Worm (Caenorhabditis elegans) whole organism, mixed stage, embryonic: ENCODE measurements around the gene T05G5.1.

ENCODE experiments used
- M03D4.4 ChIP-seq: sonication (generic microtip); optimal IDR thresholded peaks from 2 replicates; lab custom pipeline; 2017; ENCODE audit warnings: mild to moderate bottlenecking, missing genetic modification characterization, missing compliant biosample characterization
- bed-3 ChIP-seq: fragments of 200-800 bp; sonication (Bioruptor generic); optimal IDR thresholded peaks from 3 replicates; lab custom pipeline; 2018; ENCODE audit warnings: mild to moderate bottlenecking, missing genetic modification characterization, moderate library complexity, missing compliant biosample characterization
- blmp-1 ChIP-seq: fragments of 150-350 bp; optimal IDR thresholded peaks from 2 replicates; lab custom pipeline; 2014; ENCODE audit warnings: missing biosample characterization, missing genetic modification characterization
- ceh-83 ChIP-seq: fragments of 200-800 bp; sonication (Bioruptor generic); optimal IDR thresholded peaks from 2 replicates; lab custom pipeline; 2018; ENCODE audit warnings: mild to moderate bottlenecking, missing genetic modification characterization, missing compliant biosample characterization
- ces-1 ChIP-seq: fragments of 150-350 bp; optimal IDR thresholded peaks from 2 replicates; lab custom pipeline; 2014; ENCODE audit warnings: missing biosample characterization, missing genetic modification reagents, missing genetic modification characterization
- cnd-1 ChIP-seq: fragments of 200-800 bp; sonication (Bioruptor generic); optimal IDR thresholded peaks from 2 replicates; lab custom pipeline; 2018; ENCODE audit warnings: mild to moderate bottlenecking, missing genetic modification characterization, missing compliant biosample characterization
- drap-1 ChIP-seq: fragments of 200-800 bp; sonication (Bioruptor generic); optimal IDR thresholded peaks from 3 replicates; lab custom pipeline; 2018; ENCODE audit warnings: mild to moderate bottlenecking, missing genetic modification characterization, missing compliant biosample characterization
- elt-1 ChIP-seq: sonication (generic microtip); optimal IDR thresholded peaks from 2 replicates; lab custom pipeline; 2017; ENCODE audit warnings: missing genetic modification characterization, mild to moderate bottlenecking, missing compliant biosample characterization, antibody characterized with exemption, moderate library complexity, borderline replicate concordance; ENCODE audit not compliant: insufficient read depth
- elt-3 ChIP-seq: fragments of 150-350 bp; optimal IDR thresholded peaks from 2 replicates; lab custom pipeline; 2014; ENCODE audit warnings: missing biosample characterization, missing genetic modification characterization
- ham-2 ChIP-seq: fragments of 200-800 bp; sonication (Bioruptor generic); optimal IDR thresholded peaks from 2 replicates; lab custom pipeline; 2018; ENCODE audit warnings: mild to moderate bottlenecking, missing genetic modification characterization, missing compliant biosample characterization
- hlh-1 ChIP-seq: fragments of 150-350 bp; optimal IDR thresholded peaks from 2 replicates; lab custom pipeline; 2014; ENCODE audit warnings: missing biosample characterization, missing genetic modification reagents, missing genetic modification characterization
- lin-13 ChIP-seq: fragments of 150-350 bp; optimal IDR thresholded peaks from 2 replicates; lab custom pipeline; 2014; ENCODE audit warnings: missing biosample characterization, missing genetic modification characterization
- lin-32 ChIP-seq: fragments of 200-800 bp; sonication (Bioruptor generic); optimal IDR thresholded peaks from 2 replicates; lab custom pipeline; 2018; ENCODE audit warnings: mild to moderate bottlenecking, missing genetic modification characterization, missing compliant biosample characterization
- lsy-2 ChIP-seq: fragments of 150-350 bp; optimal IDR thresholded peaks from 2 replicates; lab custom pipeline; 2014; ENCODE audit warnings: missing biosample characterization, missing genetic modification characterization
- mab-5 ChIP-seq: fragments of 150-350 bp; optimal IDR thresholded peaks from 2 replicates; lab custom pipeline; 2014; ENCODE audit warnings: missing biosample characterization, missing genetic modification characterization
- mep-1 ChIP-seq: fragments of 150-350 bp; optimal IDR thresholded peaks from 2 replicates; lab custom pipeline; 2017; ENCODE audit warnings: missing biosample characterization, missing genetic modification reagents, missing genetic modification characterization, inconsistent platforms
- mls-2 ChIP-seq: sonication (generic microtip); optimal IDR thresholded peaks from 2 replicates; lab custom pipeline; 2016; ENCODE audit warnings: mild to moderate bottlenecking, missing genetic modification characterization, moderate library complexity, missing compliant biosample characterization
- nhr-12 ChIP-seq: fragments of 150-350 bp; optimal IDR thresholded peaks from 2 replicates; lab custom pipeline; 2014; ENCODE audit warnings: missing biosample characterization, missing genetic modification characterization
- nhr-2 ChIP-seq: fragments of 150-350 bp; optimal IDR thresholded peaks from 2 replicates; lab custom pipeline; 2014; ENCODE audit warnings: missing biosample characterization, missing genetic modification characterization
- nhr-237 ChIP-seq: fragments of 150-350 bp; optimal IDR thresholded peaks from 2 replicates; lab custom pipeline; 2014; ENCODE audit warnings: missing biosample characterization, missing genetic modification characterization
- nhr-28 ChIP-seq: fragments of 150-350 bp; optimal IDR thresholded peaks from 2 replicates; lab custom pipeline; 2014; ENCODE audit warnings: missing biosample characterization, missing genetic modification characterization
- nhr-76 ChIP-seq: sonication (generic microtip); optimal IDR thresholded peaks from 2 replicates; lab custom pipeline; 2017; ENCODE audit warnings: missing biosample characterization, missing genetic modification characterization
- pha-4 ChIP-seq: fragments of 150-350 bp; optimal IDR thresholded peaks from 2 replicates; lab custom pipeline; 2018; ENCODE audit warnings: missing biosample characterization, missing genetic modification reagents, missing genetic modification characterization
- sem-2 ChIP-seq: fragments of 200-800 bp; sonication (Bioruptor generic); optimal IDR thresholded peaks from 2 replicates; lab custom pipeline; 2018; ENCODE audit warnings: mild to moderate bottlenecking, missing genetic modification characterization, missing compliant biosample characterization
- snpc-4 ChIP-seq: fragments of 150-350 bp; optimal IDR thresholded peaks from 2 replicates; lab custom pipeline; 2014; ENCODE audit warnings: missing biosample characterization, missing genetic modification characterization
- sptf-1 ChIP-seq: sonication (generic microtip); optimal IDR thresholded peaks from 2 replicates; lab custom pipeline; 2017; ENCODE audit warnings: mild to moderate bottlenecking, missing genetic modification characterization, moderate library complexity, missing compliant biosample characterization
- tbx-8 ChIP-seq: fragments of 200-800 bp; sonication (Bioruptor generic); optimal IDR thresholded peaks from 2 replicates; lab custom pipeline; 2018; ENCODE audit warnings: mild to moderate bottlenecking, missing genetic modification characterization, moderate library complexity, missing compliant biosample characterization
- unc-120 ChIP-seq: sonication (generic microtip); optimal IDR thresholded peaks from 2 replicates; lab custom pipeline; 2017; ENCODE audit warnings: missing genetic modification characterization, missing compliant biosample characterization; ENCODE audit not compliant: poor library complexity, severe bottlenecking
- unc-39 ChIP-seq: fragments of 150-350 bp; optimal IDR thresholded peaks from 2 replicates; lab custom pipeline; 2014; ENCODE audit warnings: missing biosample characterization, missing genetic modification characterization

T05G5.1 gene

ce11 chrIII:9764718-9765117 lies 21.6 kb upstream of the T05G5.1 start:
- TF ChIP-seq M03D4.4 (peak; percentile 19), sem-2 (GFP tag; lab: Kevin White, UChicago) (no peak)

- TF ChIP-seq nhr-237, result no peak
- no peak for TF ChIP-seq lsy-2 (tag; lab: Kevin White, UChicago)
- TF ChIP-seq ceh-83 (GFP tag; lab: Kevin White, UChicago), result no peak
- no peak for TF ChIP-seq nhr-12 (tag; lab: Kevin White, UChicago)
- TF ChIP-seq unc-120 (tag; lab: Kevin White, UChicago), result no peak
- TF ChIP-seq elt-3 (tag; lab: Kevin White, UChicago), result no peak
- TF ChIP-seq nhr-28, result no peak
- TF ChIP-seq blmp-1, result no peak
- no peak for TF ChIP-seq snpc-4 (tag; lab: Kevin White, UChicago)
- no peak for TF ChIP-seq lin-32
- no peak for TF ChIP-seq bed-3 (GFP tag; lab: Kevin White, UChicago)
- no peak for TF ChIP-seq sem-2 (GFP tag; lab: Kevin White, UChicago)
These were observed 19.1 kb upstream of the T05G5.1 start, which contains the start of gene gcc-2 for ce11 chrIII:9762093-9762748. Gene gcc-2, minus strand, starts transcription at chrIII:9762143.

- no peak for TF ChIP-seq nhr-2 (tag; lab: Kevin White, UChicago)
- TF ChIP-seq snpc-4 (tag; lab: Kevin White, UChicago), result no peak
- no peak for TF ChIP-seq sem-2 (GFP tag; lab: Kevin White, UChicago)
- TF ChIP-seq lin-13 (tag; lab: Kevin White, UChicago), result no peak
- no peak for TF ChIP-seq nhr-76
- TF ChIP-seq cnd-1 (tag; lab: Kevin White, UChicago), result no peak
- TF ChIP-seq bed-3 (GFP tag; lab: Kevin White, UChicago), result no peak
- no peak for TF ChIP-seq ces-1 (GFP tag; lab: Kevin White, UChicago)
- no peak for TF ChIP-seq ceh-83 (GFP tag; lab: Kevin White, UChicago)
- TF ChIP-seq blmp-1, result no peak
- no peak for TF ChIP-seq drap-1 (GFP tag; lab: Kevin White, UChicago)
- TF ChIP-seq M03D4.4, result no peak
- no peak for TF ChIP-seq ham-2 (GFP tag; lab: Kevin White, UChicago)
- TF ChIP-seq sptf-1, result no peak
- no peak for TF ChIP-seq tbx-8 (GFP tag; lab: Kevin White, UChicago)
These were observed 17.0 kb upstream of the T05G5.1 start for ce11 chrIII:9760184-9760583.

ce11 chrIII:9758848-9759247 lies 15.7 kb upstream of the T05G5.1 start, which contains the start of gene rmd-1:
Gene rmd-1, plus strand, starts transcription at chrIII:9759094.
- TF ChIP-seq mep-1 (tag; lab: Kevin White, UChicago) (no peak), elt-3 (tag; lab: Kevin White, UChicago) (no peak), blmp-1 (no peak), nhr-237 (no peak), drap-1 (GFP tag; lab: Kevin White, UChicago) (no peak), mls-2 (tag; lab: Kevin White, UChicago) (no peak), nhr-28 (no peak), nhr-12 (tag; lab: Kevin White, UChicago) (no peak), unc-39 (tag; lab: Kevin White, UChicago) (no peak), elt-1 (tag; lab: Kevin White, UChicago) (no peak), M03D4.4 (no peak), bed-3 (GFP tag; lab: Kevin White, UChicago) (no peak), mab-5 (tag; lab: Kevin White, UChicago) (no peak), pha-4 (tag; lab: Kevin White, UChicago) (no peak), ham-2 (GFP tag; lab: Kevin White, UChicago) (no peak), cnd-1 (tag; lab: Kevin White, UChicago) (no peak)

- no peak for TF ChIP-seq hlh-1 (tag; lab: Kevin White, UChicago)
- TF ChIP-seq tbx-8 (GFP tag; lab: Kevin White, UChicago), result no peak
- TF ChIP-seq ham-2 (GFP tag; lab: Kevin White, UChicago), result no peak
- TF ChIP-seq unc-39 (tag; lab: Kevin White, UChicago), result no peak
- no peak for TF ChIP-seq nhr-28
- no peak for TF ChIP-seq cnd-1 (tag; lab: Kevin White, UChicago)
- TF ChIP-seq elt-3 (tag; lab: Kevin White, UChicago), result no peak
These were observed 14.3 kb upstream of the T05G5.1 start, which contains the start of gene vps-53 for ce11 chrIII:9757414-9757813. Gene vps-53, minus strand, starts transcription at chrIII:9757514.
